Worm (Caenorhabditis elegans): ENCODE data around the gene M70.2.
A peak's percentile ranks its signal among the peaks of the same experiment; 100 is the strongest.

M70.2 gene

DNA sequence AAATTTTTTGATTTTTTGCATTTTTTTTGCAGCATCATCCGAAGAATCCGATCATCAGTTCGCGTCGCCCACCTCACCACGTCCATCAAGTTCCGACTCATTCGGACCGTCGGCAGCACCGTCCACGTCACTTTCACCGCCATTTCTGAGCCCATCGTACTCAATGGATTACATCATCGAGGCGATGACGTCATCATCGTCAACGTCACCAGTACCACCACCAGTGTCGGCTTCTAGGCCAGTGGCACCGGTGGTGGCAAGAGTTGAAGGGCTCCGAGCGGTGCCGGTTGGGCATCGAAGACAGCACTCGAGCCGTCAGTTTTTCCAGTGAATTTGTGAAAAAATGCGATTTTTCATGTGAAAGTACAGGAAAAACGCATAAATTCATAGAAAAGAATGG, 19.2 kb upstream of the M70.2 start:
- TF ChIP-seq zip-8 (tag; optimal IDR thresholded peaks at IDR 0.05) (peak; percentile 93), pha-4 (tag; optimal IDR thresholded peaks at IDR 0.05) (no peak)

DNA sequence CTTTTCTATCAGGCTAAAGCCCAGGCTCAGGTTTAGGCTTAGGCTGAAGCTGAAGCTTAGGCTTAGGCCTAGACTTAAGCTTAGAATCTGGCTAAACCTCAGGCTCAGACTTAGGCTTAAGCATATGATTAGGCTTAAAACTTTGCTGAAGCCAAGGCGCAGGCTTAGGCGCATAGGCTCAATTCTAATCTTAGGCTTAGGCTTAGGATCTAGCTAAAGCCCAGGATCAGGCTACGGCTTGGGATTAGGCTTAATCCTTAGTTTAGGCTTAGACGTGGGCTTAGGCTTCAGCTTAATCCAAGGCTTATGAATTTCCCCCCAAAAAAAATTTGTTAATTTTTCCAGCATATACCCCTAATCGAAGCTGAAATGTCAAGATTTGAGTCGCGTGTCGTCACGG, 14.2 kb upstream of the M70.2 start:
- TF ChIP-seq hlh-1 (tag; optimal IDR thresholded peaks at IDR 0.05) (no peak), unc-120 (tag; optimal IDR thresholded peaks at IDR 0.05; ENCODE audit: poor library complexity, severe bottlenecking) (no peak), tbx-8 (GFP tag; optimal IDR thresholded peaks at IDR 0.05) (no peak), elt-1 (tag; optimal IDR thresholded peaks at IDR 0.05; ENCODE audit: borderline replicate concordance, insufficient read depth) (no peak), ceh-43 (GFP tag; optimal IDR thresholded peaks at IDR 0.05) (no peak), nhr-12 (tag; optimal IDR thresholded peaks at IDR 0.05) (no peak), ceh-39 (tag; optimal IDR thresholded peaks at IDR 0.05) (no peak), ces-1 (GFP tag; optimal IDR thresholded peaks at IDR 0.05) (no peak), mab-5 (tag; optimal IDR thresholded peaks at IDR 0.05) (no peak), pha-4 (tag; optimal IDR thresholded peaks at IDR 0.05) (no peak), sem-2 (GFP tag; optimal IDR thresholded peaks at IDR 0.05) (no peak), nhr-237 (tag; optimal IDR thresholded peaks at IDR 0.05) (no peak), zip-8 (tag; optimal IDR thresholded peaks at IDR 0.05) (no peak), drap-1 (GFP tag; optimal IDR thresholded peaks at IDR 0.05) (no peak), ztf-11 (tag; optimal IDR thresholded peaks at IDR 0.05) (no peak), M03D4.4 (tag; optimal IDR thresholded peaks at IDR 0.05) (no peak)

DNA sequence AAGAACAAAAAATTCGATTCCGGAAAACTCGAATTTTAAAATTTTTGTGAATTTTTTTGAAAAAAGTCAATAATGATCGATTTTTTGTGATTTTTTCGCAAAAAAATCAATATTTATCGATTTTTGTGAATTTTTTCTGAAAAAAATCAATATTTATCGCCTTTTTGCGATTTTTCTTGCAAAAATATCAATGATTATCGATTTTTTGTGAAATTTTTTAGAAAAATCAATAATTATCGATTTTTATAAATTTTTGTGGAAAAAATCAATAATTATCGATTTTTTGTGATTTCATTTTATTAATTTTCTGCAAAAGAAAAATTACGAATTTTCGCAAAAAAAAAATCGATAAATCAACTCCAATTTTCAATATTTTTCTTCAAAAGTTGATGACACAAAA, 6.9 kb upstream of the M70.2 start:
- TF ChIP-seq unc-39 (tag; optimal IDR thresholded peaks at IDR 0.05) (no peak), ztf-11 (tag; optimal IDR thresholded peaks at IDR 0.05) (no peak), unc-62 (GFP tag; optimal IDR thresholded peaks at IDR 0.05) (no peak), nhr-76 (tag; optimal IDR thresholded peaks at IDR 0.05) (no peak), ham-2 (GFP tag; optimal IDR thresholded peaks at IDR 0.05) (no peak), flh-1 (GFP tag; optimal IDR thresholded peaks at IDR 0.05) (no peak), cnd-1 (tag; optimal IDR thresholded peaks at IDR 0.05) (no peak), elt-3 (tag; optimal IDR thresholded peaks at IDR 0.05) (no peak), unc-120 (tag; optimal IDR thresholded peaks at IDR 0.05; ENCODE audit: poor library complexity, severe bottlenecking) (no peak), nhr-237 (tag; optimal IDR thresholded peaks at IDR 0.05) (no peak), pha-4 (tag; optimal IDR thresholded peaks at IDR 0.05) (no peak), mab-5 (tag; optimal IDR thresholded peaks at IDR 0.05) (no peak), sptf-1 (tag; optimal IDR thresholded peaks at IDR 0.05) (no peak), ceh-83 (GFP tag; optimal IDR thresholded peaks at IDR 0.05) (no peak)

DNA sequence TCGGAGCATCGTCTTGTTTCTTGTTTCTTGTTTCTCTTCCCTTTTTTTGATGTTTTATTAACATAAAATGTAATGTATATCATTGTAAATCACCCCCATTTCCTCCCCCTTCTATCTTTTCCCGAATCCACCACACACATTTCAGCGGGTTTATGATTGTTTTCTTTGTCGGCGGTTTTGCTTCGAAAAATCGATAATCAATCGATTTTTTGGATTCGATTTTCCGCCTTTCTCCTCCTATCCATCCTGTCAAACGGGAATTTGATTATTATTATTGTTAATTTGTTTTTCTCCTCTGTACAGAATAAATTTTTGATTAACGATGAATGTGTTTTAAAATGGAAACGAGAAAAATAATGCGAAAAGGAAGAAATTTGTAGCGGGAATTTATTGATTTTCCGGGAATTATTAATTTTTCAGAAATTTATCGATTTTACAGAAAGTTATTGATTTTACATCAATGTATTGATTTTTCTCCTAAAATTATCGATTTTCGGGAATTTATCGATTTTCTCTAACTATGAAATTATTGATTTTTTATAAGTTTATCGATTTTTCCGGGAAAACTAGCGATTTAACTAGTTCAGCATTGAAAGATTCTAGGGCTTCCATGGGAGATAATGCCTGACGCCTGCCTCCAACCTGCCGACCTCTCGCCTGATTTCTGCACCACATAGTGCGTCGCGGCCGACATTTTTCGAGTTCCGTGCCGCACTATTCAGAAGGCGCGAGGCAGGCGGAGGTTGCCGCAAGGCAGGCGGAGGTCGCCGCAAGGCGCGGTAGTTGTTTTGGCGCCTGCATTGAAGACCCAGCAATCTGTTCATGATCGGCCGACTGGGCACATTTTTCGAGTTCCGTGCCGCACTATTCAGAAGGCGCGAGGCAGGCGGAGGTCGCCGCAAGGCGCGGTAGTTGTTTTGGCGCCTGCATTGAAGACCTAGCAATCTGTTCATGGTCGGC, 5.9 kb upstream of the M70.2 start:
- no peak for TF ChIP-seq ceh-83 (GFP tag; optimal IDR thresholded peaks at IDR 0.05)
- TF ChIP-seq lin-13 (tag; optimal IDR thresholded peaks at IDR 0.05), result no peak
- TF ChIP-seq sem-2 (GFP tag; optimal IDR thresholded peaks at IDR 0.05), result no peak
- TF ChIP-seq ceh-39 (tag; optimal IDR thresholded peaks at IDR 0.05), result no peak
- TF ChIP-seq sptf-1 (tag; optimal IDR thresholded peaks at IDR 0.05), result no peak
- no peak for TF ChIP-seq ceh-43 (GFP tag; optimal IDR thresholded peaks at IDR 0.05)
- no peak for TF ChIP-seq drap-1 (GFP tag; optimal IDR thresholded peaks at IDR 0.05)
- TF ChIP-seq mep-1 (tag; optimal IDR thresholded peaks at IDR 0.05), result no peak
- TF ChIP-seq flh-1 (GFP tag; optimal IDR thresholded peaks at IDR 0.05), result no peak
- TF ChIP-seq blmp-1 (tag; optimal IDR thresholded peaks at IDR 0.05), result no peak
- no peak for TF ChIP-seq nhr-237 (tag; optimal IDR thresholded peaks at IDR 0.05)
- TF ChIP-seq unc-39 (tag; optimal IDR thresholded peaks at IDR 0.05), result no peak
- TF ChIP-seq unc-120 (tag; optimal IDR thresholded peaks at IDR 0.05; ENCODE audit: poor library complexity, severe bottlenecking), result no peak
- TF ChIP-seq mls-2 (tag; optimal IDR thresholded peaks at IDR 0.05), result no peak
- TF ChIP-seq nhr-2 (tag; optimal IDR thresholded peaks at IDR 0.05), result no peak
- TF ChIP-seq lin-32 (GFP tag; optimal IDR thresholded peaks at IDR 0.05), result no peak
- TF ChIP-seq elt-3 (tag; optimal IDR thresholded peaks at IDR 0.05), result no peak
- no peak for TF ChIP-seq elt-1 (tag; optimal IDR thresholded peaks at IDR 0.05; ENCODE audit: borderline replicate concordance, insufficient read depth)
- no peak for TF ChIP-seq pha-4 (tag; optimal IDR thresholded peaks at IDR 0.05)
- no peak for TF ChIP-seq ztf-11 (tag; optimal IDR thresholded peaks at IDR 0.05)
